Fruit fly (Drosophila melanogaster): Measurements from ENCODE around the gene CG42367.

CG42367 gene

dm6 chr2L:9921401-9921800 is 9.0 kb upstream of the CG42367 start, which contains the start of gene CG4592 (continued):
- TF ChIP-seq fd64A (GFP tag; optimal IDR thresholded peaks at IDR 0.05) (no peak), Kr (GFP tag; optimal IDR thresholded peaks at IDR 0.05) (no peak), TFAM (GFP tag; optimal IDR thresholded peaks at IDR 0.05) (no peak), Vsx1 (GFP tag; optimal IDR thresholded peaks at IDR 0.05) (no peak), H15 (GFP tag; IDR thresholded peaks at IDR 0.05) (no peak), fu2 (GFP tag; optimal IDR thresholded peaks at IDR 0.05) (no peak), CG14710 (tag; optimal IDR thresholded peaks at IDR 0.05) (peak; percentile 52), insv (GFP tag; optimal IDR thresholded peaks at IDR 0.05) (no peak), btn (GFP tag; optimal IDR thresholded peaks at IDR 0.05) (no peak), CG1647 (GFP tag; optimal IDR thresholded peaks at IDR 0.05) (no peak), CG14050 (GFP tag; IDR thresholded peaks at IDR 0.05) (0 out of 3 replicates have a peak, but pooled peaks have one; percentile 32), peb (GFP tag; IDR thresholded peaks at IDR 0.05) (no peak), luna (GFP tag; optimal IDR thresholded peaks at IDR 0.05) (no peak), Fer1 (GFP tag; optimal IDR thresholded peaks at IDR 0.05) (no peak), tap (tag; optimal IDR thresholded peaks at IDR 0.05) (no peak), D19B (GFP tag; optimal IDR thresholded peaks at IDR 0.05) (no peak), Hr39 (optimal IDR thresholded peaks at IDR 0.05) (no peak), wdn (GFP tag; IDR thresholded peaks at IDR 0.05) (0 out of 2 replicates have a peak, but pooled peaks have one; percentile 22), CG7928 (GFP tag; optimal IDR thresholded peaks at IDR 0.05) (no peak), CG6813 (GFP tag; optimal IDR thresholded peaks at IDR 0.05) (peak; percentile 17), Hey (tag; optimal IDR thresholded peaks at IDR 0.05) (no peak), CG14965 (GFP tag; optimal IDR thresholded peaks at IDR 0.05; ENCODE audit: borderline replicate concordance) (no peak), bbx (GFP tag; IDR thresholded peaks at IDR 0.05; ENCODE audit: partially characterized antibody) (no peak), row (GFP tag; IDR thresholded peaks at IDR 0.05) (peak; percentile 81), CG2712 (tag; optimal IDR thresholded peaks at IDR 0.05) (peak; percentile 78), gcm (GFP tag; optimal IDR thresholded peaks at IDR 0.05) (no peak), CG31441 (GFP tag; IDR thresholded peaks at IDR 0.05) (no peak), toy (GFP tag; IDR thresholded peaks at IDR 0.05) (no peak), CG6254 (GFP tag; optimal IDR thresholded peaks at IDR 0.05) (peak; percentile 5), Fer2 (tag; optimal IDR thresholded peaks at IDR 0.05) (no peak), tio (GFP tag; optimal IDR thresholded peaks at IDR 0.05) (no peak), CG10366 (GFP tag; IDR thresholded peaks at IDR 0.05) (peak; percentile 72), CG10462 (GFP tag; optimal IDR thresholded peaks at IDR 0.05) (no peak), Max (GFP tag; optimal IDR thresholded peaks at IDR 0.05) (peak; percentile 7), dimm (GFP tag; IDR thresholded peaks at IDR 0.05) (no peak), knrl (GFP tag; IDR thresholded peaks at IDR 0.05; ENCODE audit: partially characterized antibody) (no peak), CG12299 (tag; optimal IDR thresholded peaks at IDR 0.05) (peak; percentile 19), zen (tag; optimal IDR thresholded peaks at IDR 0.05) (peak; percentile 48), CG6791 (GFP tag; IDR thresholded peaks at IDR 0.05; ENCODE audit: partially characterized antibody) (no peak), schlank (tag; optimal IDR thresholded peaks at IDR 0.05) (peak; percentile 39), tup (GFP tag; optimal IDR thresholded peaks at IDR 0.05) (no peak), CG9609 (GFP tag; optimal IDR thresholded peaks at IDR 0.05) (peak; percentile 6), Hmr (GFP tag; optimal IDR thresholded peaks at IDR 0.05) (peak; percentile 67), mld (GFP tag; IDR thresholded peaks at IDR 0.05; ENCODE audit: partially characterized antibody) (no peak), CG18011 (GFP tag; optimal IDR thresholded peaks at IDR 0.05) (peak; percentile 26), dm (GFP tag; optimal IDR thresholded peaks at IDR 0.05) (no peak), nerfin-2 (GFP tag; IDR thresholded peaks at IDR 0.05; ENCODE audit: partially characterized antibody) (no peak), CG3838 (GFP tag; optimal IDR thresholded peaks at IDR 0.05) (peak; percentile 5), vfl (GFP tag; optimal IDR thresholded peaks at IDR 0.05) (peak; percentile 60), scrt (GFP tag; optimal IDR thresholded peaks at IDR 0.05) (no peak), CG2116 (GFP tag; optimal IDR thresholded peaks at IDR 0.05) (peak; percentile 38)

Data from whole organism, embryonic.